Worm (Caenorhabditis elegans): ENCODE measurements around the gene Y43F8B.2.

The Y43F8B.2 gene

DNA sequence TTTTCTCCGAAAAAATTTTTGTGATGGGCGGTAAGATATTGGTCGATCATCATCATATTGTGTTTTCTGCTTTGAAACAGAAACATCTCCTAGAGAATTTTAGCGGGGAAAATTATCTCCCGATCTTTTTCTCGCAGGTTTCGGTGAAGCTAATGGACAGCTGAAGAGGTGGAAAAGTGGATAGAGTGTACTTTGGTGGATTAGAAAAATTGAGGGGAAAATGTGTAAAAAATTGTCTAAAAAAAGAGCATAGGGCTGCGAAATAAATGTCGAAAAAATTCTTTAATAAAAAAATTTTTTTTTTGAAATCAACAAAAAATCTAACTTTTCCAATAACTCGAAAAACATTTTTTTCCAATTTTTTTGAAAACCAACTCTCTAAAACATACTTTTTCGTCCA lies 23.0 kb upstream of the Y43F8B.2 start, which contains the start of gene oac-1:
Gene oac-1 (minus strand): TSS at position 101 of the 400 bp plus-strand sequence.
- TF ChIP-seq flh-1 (GFP tag; optimal IDR thresholded peaks at IDR 0.05) (no peak), snpc-4 (tag; optimal IDR thresholded peaks at IDR 0.05) (no peak)

DNA sequence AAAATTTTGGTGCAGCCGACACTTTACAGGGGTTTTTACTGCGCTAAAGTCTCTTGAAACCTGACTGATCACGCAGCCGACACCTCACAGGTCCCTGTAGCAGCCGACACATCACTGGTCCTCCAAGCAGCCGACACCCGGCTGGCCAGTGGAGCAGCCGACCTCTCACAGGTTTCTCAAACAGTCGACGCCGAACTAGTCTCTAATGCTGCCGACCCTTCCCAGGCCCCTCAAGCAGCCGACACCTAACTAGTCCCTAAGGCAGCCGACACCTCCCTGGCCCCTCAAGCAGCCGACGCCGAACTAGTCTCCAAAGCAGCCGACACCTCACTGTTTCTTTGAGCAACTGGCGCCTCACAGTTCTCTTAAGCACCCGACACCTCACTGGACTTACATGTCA lies 22.4 kb upstream of the Y43F8B.2 start:
- TF ChIP-seq ceh-39 (tag; optimal IDR thresholded peaks at IDR 0.05) (no peak), ham-2 (GFP tag; optimal IDR thresholded peaks at IDR 0.05) (no peak)

DNA sequence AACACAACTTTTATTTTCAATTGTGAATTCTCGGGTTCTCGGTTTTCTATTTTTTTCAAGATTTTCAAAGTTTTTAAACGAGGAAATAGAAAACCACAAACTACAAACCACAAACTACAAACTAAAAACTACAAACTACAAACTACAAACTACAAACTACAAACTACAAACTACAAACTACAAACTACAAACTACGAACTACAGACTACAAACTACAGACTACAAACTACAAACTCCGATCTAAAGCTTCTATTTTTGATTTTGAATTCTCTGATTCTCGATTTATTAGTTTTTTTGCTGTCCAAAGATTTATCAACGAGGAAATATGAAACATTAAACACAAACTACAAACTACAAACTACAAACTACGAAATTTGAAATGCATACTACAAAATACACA lies 17.4 kb upstream of the Y43F8B.2 start:
- TF ChIP-seq nhr-237 (tag; optimal IDR thresholded peaks at IDR 0.05), result no peak
- no peak for TF ChIP-seq nhr-28 (tag; optimal IDR thresholded peaks at IDR 0.05)
- TF ChIP-seq M03D4.4 (tag; optimal IDR thresholded peaks at IDR 0.05), result no peak
- TF ChIP-seq ceh-39 (tag; optimal IDR thresholded peaks at IDR 0.05), result no peak
- TF ChIP-seq ztf-11 (tag; optimal IDR thresholded peaks at IDR 0.05), result no peak
- no peak for TF ChIP-seq unc-120 (tag; optimal IDR thresholded peaks at IDR 0.05; ENCODE audit: poor library complexity, severe bottlenecking)
- no peak for TF ChIP-seq lin-13 (tag; optimal IDR thresholded peaks at IDR 0.05)
- TF ChIP-seq snpc-4 (tag; optimal IDR thresholded peaks at IDR 0.05), result no peak
- TF ChIP-seq bed-3 (GFP tag; optimal IDR thresholded peaks at IDR 0.05), result no peak
- no peak for TF ChIP-seq flh-1 (GFP tag; optimal IDR thresholded peaks at IDR 0.05)

DNA sequence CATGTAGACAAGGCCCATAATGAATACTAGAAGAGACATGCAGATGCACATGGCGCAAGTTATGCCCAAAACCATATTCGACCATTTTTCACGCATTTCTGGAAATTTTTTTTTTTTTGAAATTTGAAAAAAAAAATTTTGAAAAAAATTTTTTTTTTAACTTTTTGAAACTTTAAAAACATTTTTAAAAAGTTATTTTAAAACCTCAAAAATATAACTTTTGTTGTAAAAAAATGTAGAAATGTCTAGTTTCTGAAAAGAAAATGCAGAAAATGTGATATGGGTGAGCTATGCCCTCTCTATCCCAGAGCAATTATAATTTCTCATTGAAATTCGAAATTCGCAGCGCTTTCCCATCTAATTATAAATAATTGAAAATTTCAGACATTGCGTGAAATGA lies 16.8 kb upstream of the Y43F8B.2 start, which contains the start of gene Y43F8B.20:
Gene Y43F8B.20 (minus strand): TSS at position 101 of the 400 bp plus-strand sequence.
- TF ChIP-seq tbx-8 (GFP tag; optimal IDR thresholded peaks at IDR 0.05) (no peak), unc-39 (tag; optimal IDR thresholded peaks at IDR 0.05) (no peak), nhr-237 (tag; optimal IDR thresholded peaks at IDR 0.05) (no peak), mep-1 (tag; optimal IDR thresholded peaks at IDR 0.05) (no peak)

DNA sequence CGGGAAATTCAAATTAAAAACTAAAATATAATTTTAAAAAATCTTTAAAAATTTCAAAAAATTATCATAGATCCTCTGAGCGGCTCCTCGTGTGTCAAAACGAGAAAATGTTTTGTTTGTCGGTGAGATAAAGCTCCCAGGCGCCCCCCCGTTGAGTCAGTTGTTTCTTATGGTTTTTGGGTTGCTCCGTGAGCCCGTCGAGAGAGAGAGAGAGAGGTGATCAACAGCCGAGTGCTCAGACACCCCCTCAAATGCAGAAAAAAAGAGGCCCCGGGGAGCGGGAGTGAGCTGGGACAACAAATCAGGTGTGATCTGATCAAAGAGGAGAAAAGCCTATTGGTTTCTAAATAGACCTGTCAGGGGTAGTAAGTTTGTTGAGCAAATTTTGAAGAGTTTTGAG lies 13.8 kb upstream of the Y43F8B.2 start:
- no peak for TF ChIP-seq mls-2 (tag; optimal IDR thresholded peaks at IDR 0.05)
- no peak for TF ChIP-seq flh-1 (GFP tag; optimal IDR thresholded peaks at IDR 0.05)
- peak; percentile 9 for TF ChIP-seq unc-120 (tag; optimal IDR thresholded peaks at IDR 0.05; ENCODE audit: poor library complexity, severe bottlenecking)
- no peak for TF ChIP-seq lin-13 (tag; optimal IDR thresholded peaks at IDR 0.05)
- TF ChIP-seq hlh-1 (tag; optimal IDR thresholded peaks at IDR 0.05), result peak; percentile 57
- no peak for TF ChIP-seq sptf-1 (tag; optimal IDR thresholded peaks at IDR 0.05)

DNA sequence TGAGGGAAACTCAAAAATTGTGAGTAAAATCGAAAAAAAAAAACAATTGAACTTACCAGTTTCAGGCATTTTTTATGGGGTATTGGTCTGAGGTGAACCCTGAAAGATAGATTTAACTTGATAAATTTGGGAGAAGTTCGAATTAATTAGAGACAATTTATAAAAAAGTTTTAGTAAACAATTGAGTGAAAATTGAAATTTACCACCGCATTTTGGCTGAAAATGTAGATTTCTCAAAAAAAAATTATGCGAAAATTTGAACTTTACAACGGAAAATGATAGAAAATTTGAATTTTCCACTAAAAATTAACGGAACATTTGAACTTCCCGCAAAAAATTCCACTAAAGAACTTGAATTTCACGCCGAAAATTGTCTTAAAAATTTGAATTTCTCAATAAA lies 13.2 kb upstream of the Y43F8B.2 start, which contains the start of gene Y43F8B.1:
Gene Y43F8B.1 (minus strand): TSS at position 101 of the 400 bp plus-strand sequence.
- no peak for TF ChIP-seq unc-120 (tag; optimal IDR thresholded peaks at IDR 0.05; ENCODE audit: poor library complexity, severe bottlenecking)
- no peak for TF ChIP-seq drap-1 (GFP tag; optimal IDR thresholded peaks at IDR 0.05)
- no peak for TF ChIP-seq elt-1 (tag; optimal IDR thresholded peaks at IDR 0.05; ENCODE audit: borderline replicate concordance, insufficient read depth)
- TF ChIP-seq ceh-39 (tag; optimal IDR thresholded peaks at IDR 0.05), result no peak
- TF ChIP-seq hlh-1 (tag; optimal IDR thresholded peaks at IDR 0.05), result no peak
- TF ChIP-seq ham-2 (GFP tag; optimal IDR thresholded peaks at IDR 0.05), result no peak
- TF ChIP-seq pha-4 (tag; optimal IDR thresholded peaks at IDR 0.05), result no peak
- no peak for TF ChIP-seq ces-1 (GFP tag; optimal IDR thresholded peaks at IDR 0.05)
- TF ChIP-seq tbx-8 (GFP tag; optimal IDR thresholded peaks at IDR 0.05), result no peak

DNA sequence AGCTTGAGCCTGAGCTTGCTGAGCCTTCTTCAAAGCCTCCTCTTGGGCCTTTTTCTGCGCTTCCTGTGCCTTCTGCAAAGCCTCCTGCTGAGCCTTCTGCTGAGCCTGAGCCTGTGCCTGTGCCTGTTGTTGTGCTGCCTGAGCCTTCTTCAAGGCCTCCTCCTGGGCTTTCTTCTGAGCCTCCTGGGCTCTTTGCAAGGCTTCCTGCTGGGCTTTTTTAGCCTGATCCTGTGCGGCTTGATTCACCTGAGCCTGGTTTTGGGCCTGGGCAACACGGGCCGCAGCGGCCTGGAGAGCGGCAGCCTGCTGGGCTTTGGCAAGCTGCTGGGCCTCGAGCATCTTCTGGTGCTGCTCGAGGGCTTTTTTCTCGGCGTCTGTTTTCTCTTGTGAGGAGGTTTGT lies 12.1 kb upstream of the Y43F8B.2 start:
- no peak for TF ChIP-seq flh-1 (GFP tag; optimal IDR thresholded peaks at IDR 0.05)
- TF ChIP-seq ham-2 (GFP tag; optimal IDR thresholded peaks at IDR 0.05), result no peak
- TF ChIP-seq sem-2 (GFP tag; optimal IDR thresholded peaks at IDR 0.05), result no peak
- no peak for TF ChIP-seq tbx-8 (GFP tag; optimal IDR thresholded peaks at IDR 0.05)
- TF ChIP-seq nhr-28 (tag; optimal IDR thresholded peaks at IDR 0.05), result no peak
- no peak for TF ChIP-seq sptf-1 (tag; optimal IDR thresholded peaks at IDR 0.05)
- no peak for TF ChIP-seq blmp-1 (tag; optimal IDR thresholded peaks at IDR 0.05)
- no peak for TF ChIP-seq drap-1 (GFP tag; optimal IDR thresholded peaks at IDR 0.05)
- no peak for TF ChIP-seq ztf-11 (tag; optimal IDR thresholded peaks at IDR 0.05)
- TF ChIP-seq lin-13 (tag; optimal IDR thresholded peaks at IDR 0.05), result no peak
- TF ChIP-seq mls-2 (tag; optimal IDR thresholded peaks at IDR 0.05), result no peak
- TF ChIP-seq mep-1 (tag; optimal IDR thresholded peaks at IDR 0.05), result no peak
- TF ChIP-seq nhr-76 (tag; optimal IDR thresholded peaks at IDR 0.05), result no peak
- TF ChIP-seq unc-62 (GFP tag; optimal IDR thresholded peaks at IDR 0.05), result no peak

All from whole organism, mixed stage, embryonic.